Worm (Caenorhabditis elegans): Measurements from ENCODE around the gene D1046.18.
"Not testable (repeated sequence)": the region's sequence is repeated elsewhere in the genome, so short reads cannot be mapped to it uniquely, and the experiment has no call there.

The D1046.18 gene

DNA sequence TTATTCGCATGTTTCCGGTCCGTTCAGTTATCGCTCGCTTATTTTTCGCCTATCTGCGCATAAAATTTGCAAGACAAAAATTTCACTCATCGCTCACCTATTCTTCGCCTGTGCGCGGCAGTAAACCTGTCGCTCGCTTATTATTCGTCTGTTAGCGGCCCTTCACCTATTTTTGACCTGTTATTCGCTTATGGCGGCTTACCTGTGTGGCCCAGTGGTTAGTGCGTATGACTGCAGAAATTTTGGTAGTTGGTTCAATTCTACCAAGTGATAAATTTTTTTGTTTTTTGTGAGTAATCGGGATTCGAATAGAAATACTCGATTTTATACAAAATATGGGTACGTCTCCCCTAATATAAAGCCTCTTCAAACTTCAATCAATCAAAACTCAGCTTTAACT, 34.0 kb downstream of the D1046.18 start:
- TF ChIP-seq sox-2 (GFP tag; IDR thresholded peaks at IDR 0.05) (peak; percentile 46), unc-3 (GFP tag; conservative IDR thresholded peaks at IDR 0.05) (peak; percentile 75)
- not testable (repeated sequence) for TF ChIP-seq unc-3 (tag; optimal IDR thresholded peaks at IDR 0.05)

DNA sequence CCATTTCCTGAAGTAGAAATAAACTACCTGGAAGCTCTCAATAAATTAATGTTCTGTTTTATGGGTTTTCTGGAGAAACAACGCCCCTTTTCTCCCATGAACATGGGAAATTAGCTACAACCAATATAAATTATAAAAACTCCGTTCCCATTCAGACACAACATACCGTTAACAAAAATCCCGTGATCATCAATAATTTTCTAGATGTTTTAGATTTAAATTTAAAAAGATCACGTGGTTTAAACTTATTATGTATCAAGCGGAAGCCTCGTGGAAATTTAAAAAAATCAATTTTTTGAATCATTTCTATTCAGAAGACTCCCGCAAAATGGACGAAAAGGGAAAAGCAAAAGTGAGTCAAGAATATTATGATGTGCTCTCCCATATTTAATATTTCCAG, 35.8 kb downstream of the D1046.18 start, which contains the start of gene C53B4.2:
Gene C53B4.2 (plus strand): TSS at position 301 of the 400 bp plus-strand sequence.
- TF ChIP-seq pag-3 (tag; optimal IDR thresholded peaks at IDR 0.05; ENCODE audit: borderline replicate concordance) = no peak
- TF ChIP-seq hlh-30 (tag; optimal IDR thresholded peaks at IDR 0.05; ENCODE audit: insufficient read depth) = peak; percentile 17
- no peak for TF ChIP-seq eyg-1 (tag; optimal IDR thresholded peaks at IDR 0.05)

DNA sequence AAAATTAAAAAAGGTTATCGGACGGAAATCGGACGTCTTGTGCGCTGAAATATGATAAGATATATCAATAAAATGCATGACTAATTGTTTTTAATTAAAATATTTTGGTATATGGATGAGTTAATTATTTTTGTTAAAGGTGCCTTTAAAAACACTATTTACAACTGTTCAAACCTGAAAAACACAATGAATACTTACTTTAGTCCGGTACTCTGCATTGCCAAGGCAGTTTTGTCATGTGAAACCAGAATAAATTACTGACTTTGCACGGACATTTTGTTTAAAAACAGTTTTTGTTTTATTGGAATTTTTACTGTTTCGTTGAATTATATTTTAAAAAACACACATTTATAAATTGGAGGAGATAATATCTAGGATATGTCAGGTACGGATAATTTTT, 37.9 kb downstream of the D1046.18 start, which contains the start of gene suex-2:
Gene suex-2 (plus strand): TSS at position 301 of the 400 bp plus-strand sequence.
- TF ChIP-seq gmeb-2 (tag; optimal IDR thresholded peaks at IDR 0.05) (no peak), ceh-34 (tag; optimal IDR thresholded peaks at IDR 0.05) (no peak), hlh-13 (GFP tag; optimal IDR thresholded peaks at IDR 0.05) (no peak), sox-4 (tag; optimal IDR thresholded peaks at IDR 0.05) (no peak), dmd-4 (tag; optimal IDR thresholded peaks at IDR 0.05; ENCODE audit: borderline replicate concordance) (no peak), ets-4 (tag; optimal IDR thresholded peaks at IDR 0.05) (no peak), tbx-2 (tag; optimal IDR thresholded peaks at IDR 0.05) (no peak), pha-2 (tag; optimal IDR thresholded peaks at IDR 0.05) (no peak)

DNA sequence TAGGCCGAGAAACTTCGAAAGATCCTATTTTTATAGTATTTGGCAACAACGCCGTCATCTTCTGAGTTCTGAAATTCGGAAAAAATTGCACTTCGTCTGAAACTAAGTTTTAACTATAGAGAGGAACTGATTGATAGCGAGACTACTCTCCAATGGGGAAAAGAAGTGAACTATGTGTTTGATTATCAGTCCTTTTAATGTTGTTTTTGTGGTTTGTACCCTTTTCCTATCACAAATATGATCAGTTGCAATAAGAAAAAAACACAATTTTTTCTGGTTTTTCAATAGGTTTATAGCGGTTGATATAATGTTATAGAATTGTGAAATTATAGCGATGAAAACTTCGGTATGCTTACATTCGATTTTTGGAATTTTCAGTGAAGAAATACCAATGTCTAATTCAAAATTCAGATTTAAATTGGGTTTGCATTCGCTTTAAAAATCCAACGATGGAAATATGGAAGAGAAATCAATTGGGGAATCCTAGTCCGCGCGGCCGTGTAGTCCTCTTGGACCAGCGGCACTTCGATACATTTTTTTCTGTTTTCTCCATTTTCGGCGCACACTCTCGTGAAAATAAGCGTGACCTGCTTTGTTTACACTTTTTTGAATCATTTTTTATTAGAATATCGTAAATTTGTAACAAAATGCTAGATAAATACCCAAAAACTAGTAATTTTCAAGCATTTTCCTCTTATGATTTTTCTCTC, 43.4 kb downstream of the D1046.18 start, which contains the start of gene C53B4.3:
Gene C53B4.3 (minus strand): TSS at position 464 of the 710 bp plus-strand sequence.
- TF ChIP-seq eyg-1 (tag; optimal IDR thresholded peaks at IDR 0.05) = no peak
- TF ChIP-seq Y22D7AL.16 (tag; optimal IDR thresholded peaks at IDR 0.05) = no peak
- TF ChIP-seq pqm-1 (tag; optimal IDR thresholded peaks at IDR 0.05) = no peak
- TF ChIP-seq zip-5 (tag; optimal IDR thresholded peaks at IDR 0.05) = peak; percentile 89
- TF ChIP-seq ama-1 (optimal IDR thresholded peaks at IDR 0.05) = no peak
- peak; percentile 57 for TF ChIP-seq sdc-2 (tag; optimal IDR thresholded peaks at IDR 0.05)
- TF ChIP-seq ceh-34 (tag; optimal IDR thresholded peaks at IDR 0.05) = peak; percentile 41
- TF ChIP-seq lim-6 (tag; optimal IDR thresholded peaks at IDR 0.05) = peak; percentile 75
- TF ChIP-seq che-1 (tag; optimal IDR thresholded peaks at IDR 0.05) = no peak
- TF ChIP-seq unc-3 (GFP tag; conservative IDR thresholded peaks at IDR 0.05) = no peak
- TF ChIP-seq unc-3 (tag; optimal IDR thresholded peaks at IDR 0.05) = no peak
- TF ChIP-seq syd-9 (tag; optimal IDR thresholded peaks at IDR 0.05) = no peak
- peak; percentile 83 for TF ChIP-seq hlh-8 (tag; optimal IDR thresholded peaks at IDR 0.05)
- peak; percentile 89 for TF ChIP-seq ets-4 (tag; optimal IDR thresholded peaks at IDR 0.05)
- TF ChIP-seq ref-2 (tag; optimal IDR thresholded peaks at IDR 0.05) = peak; percentile 81
- TF ChIP-seq ceh-18 (tag; optimal IDR thresholded peaks at IDR 0.05) = no peak
- TF ChIP-seq nfya-1 (tag; optimal IDR thresholded peaks at IDR 0.05) = no peak
- TF ChIP-seq ceh-14 (tag; optimal IDR thresholded peaks at IDR 0.05) = peak; percentile 53
- no peak for TF ChIP-seq nhr-232 (tag; optimal IDR thresholded peaks at IDR 0.05)
- peak; percentile 93 for TF ChIP-seq ceh-31 (tag; optimal IDR thresholded peaks at IDR 0.05)
- no peak for TF ChIP-seq hlh-15 (tag; optimal IDR thresholded peaks at IDR 0.05)
- TF ChIP-seq ceh-45 (GFP tag; IDR thresholded peaks at IDR 0.05) = no peak
- TF ChIP-seq unc-42 (tag; optimal IDR thresholded peaks at IDR 0.05) = peak; percentile 14
- peak; percentile 87 for TF ChIP-seq tbx-2 (tag; optimal IDR thresholded peaks at IDR 0.05)
- TF ChIP-seq dve-1 (tag; optimal IDR thresholded peaks at IDR 0.05) = no peak
- no peak for TF ChIP-seq K02D7.2 (tag; optimal IDR thresholded peaks at IDR 0.05)
- peak; percentile 94 for TF ChIP-seq ceh-2 (tag; optimal IDR thresholded peaks at IDR 0.05)
- TF ChIP-seq pat-9 (tag; optimal IDR thresholded peaks at IDR 0.05) = no peak
- no peak for TF ChIP-seq pha-4 (tag; optimal IDR thresholded peaks at IDR 0.05)
- TF ChIP-seq ceh-48 (tag; optimal IDR thresholded peaks at IDR 0.05) = no peak
- no peak for TF ChIP-seq elt-2 (tag; optimal IDR thresholded peaks at IDR 0.05)
- TF ChIP-seq ztf-16 (tag; optimal IDR thresholded peaks at IDR 0.05) = peak; percentile 43
- TF ChIP-seq gmeb-2 (tag; optimal IDR thresholded peaks at IDR 0.05) = no peak
- TF ChIP-seq fkh-6 (tag; optimal IDR thresholded peaks at IDR 0.05) = peak; percentile 70
- no peak for TF ChIP-seq unc-55 (GFP tag; optimal IDR thresholded peaks at IDR 0.05)
- TF ChIP-seq ahr-1 (tag; optimal IDR thresholded peaks at IDR 0.05) = peak; percentile 9
- peak; percentile 41 for TF ChIP-seq fax-1 (tag; optimal IDR thresholded peaks at IDR 0.05)
- no peak for TF ChIP-seq hlh-13 (GFP tag; optimal IDR thresholded peaks at IDR 0.05)
- TF ChIP-seq tbx-7 (tag; optimal IDR thresholded peaks at IDR 0.05) = peak; percentile 96
